Worm (Caenorhabditis elegans) whole organism, L2 larva: ENCODE results near the gene C55C3.8.

Experiments
- C34F6.9 ChIP-seq: fragments of 150-350 bp; optimal IDR thresholded peaks from 2 replicates; lab custom pipeline; 2014; ENCODE audit warnings: missing biosample characterization, missing genetic modification characterization
- R02D3.7 ChIP-seq: fragments of 150-350 bp; optimal IDR thresholded peaks from 2 replicates; lab custom pipeline; 2014; ENCODE audit warnings: missing biosample characterization, missing genetic modification characterization
- Y55F3AM.14 ChIP-seq: fragments of 200-800 bp; sonication (Bioruptor generic); optimal IDR thresholded peaks from 2 replicates; lab custom pipeline; 2018; ENCODE audit warnings: mild to moderate bottlenecking, missing genetic modification characterization, missing compliant biosample characterization
- ZK546.5 ChIP-seq: sonication (generic microtip); optimal IDR thresholded peaks from 2 replicates; lab custom pipeline; 2017; ENCODE audit warnings: missing biosample characterization, missing genetic modification characterization
- alr-1 ChIP-seq: fragments of 150-350 bp; optimal IDR thresholded peaks from 2 replicates; lab custom pipeline; 2014; ENCODE audit warnings: missing biosample characterization, missing genetic modification characterization
- aly-2 ChIP-seq: fragments of 150-350 bp; optimal IDR thresholded peaks from 2 replicates; lab custom pipeline; 2014; ENCODE audit warnings: missing biosample characterization, missing genetic modification characterization
- ama-1 ChIP-seq: fragments of 150-350 bp; optimal IDR thresholded peaks from 2 replicates; lab custom pipeline; 2018; ENCODE audit warnings: inconsistent platforms
- blmp-1 ChIP-seq: sonication (generic microtip); optimal IDR thresholded peaks from 2 replicates; lab custom pipeline; 2017; ENCODE audit warnings: missing genetic modification characterization, mild to moderate bottlenecking, missing compliant biosample characterization, antibody characterized with exemption, moderate library complexity; ENCODE audit not compliant: insufficient read depth
- ceh-16 ChIP-seq: fragments of 150-350 bp; optimal IDR thresholded peaks from 2 replicates; lab custom pipeline; 2014; ENCODE audit warnings: missing biosample characterization, missing genetic modification characterization
- ceh-82 ChIP-seq: fragments of 150-350 bp; optimal IDR thresholded peaks from 2 replicates; lab custom pipeline; 2014; ENCODE audit warnings: missing biosample characterization, missing genetic modification characterization
- crh-2 ChIP-seq: sonication (generic microtip); optimal IDR thresholded peaks from 2 replicates; lab custom pipeline; 2017; ENCODE audit warnings: missing biosample characterization, missing genetic modification characterization
- dmd-4 ChIP-seq: sonication (generic microtip); optimal IDR thresholded peaks from 2 replicates; lab custom pipeline; 2017; ENCODE audit warnings: missing biosample characterization, missing genetic modification characterization
- egl-27 ChIP-seq: sonication (generic microtip); optimal IDR thresholded peaks from 3 replicates; lab custom pipeline; 2017; ENCODE audit warnings: missing biosample characterization, missing genetic modification reagents, missing genetic modification characterization
- elt-1 ChIP-seq: fragments of 150-350 bp; optimal IDR thresholded peaks from 2 replicates; lab custom pipeline; 2014; ENCODE audit warnings: missing biosample characterization, missing genetic modification characterization
- fos-1 ChIP-seq: fragments of 150-350 bp; optimal IDR thresholded peaks from 2 replicates; lab custom pipeline; 2014; ENCODE audit warnings: missing biosample characterization, missing genetic modification characterization
- gmeb-1 ChIP-seq: fragments of 150-350 bp; optimal IDR thresholded peaks from 2 replicates; lab custom pipeline; 2014; ENCODE audit warnings: missing biosample characterization, missing genetic modification characterization
- lin-11 ChIP-seq: fragments of 150-350 bp; sonication (generic microtip); optimal IDR thresholded peaks from 2 replicates; lab custom pipeline; 2014; ENCODE audit warnings: missing biosample characterization, missing genetic modification characterization, inconsistent platforms, mixed read lengths
- lin-13 ChIP-seq: fragments of 150-350 bp; optimal IDR thresholded peaks from 2 replicates; lab custom pipeline; 2014; ENCODE audit warnings: missing biosample characterization, missing genetic modification reagents, missing genetic modification characterization
- lin-39 ChIP-seq: fragments of 150-350 bp; optimal IDR thresholded peaks from 2 replicates; lab custom pipeline; 2014; ENCODE audit warnings: missing biosample characterization, missing genetic modification reagents, missing genetic modification characterization
- lsy-2 ChIP-seq, 2 experiments: fragments of 150-350 bp in 1 of 2; sonication (generic microtip) in 1 of 2; optimal IDR thresholded peaks; 2 replicates each; lab custom pipeline; 2014 to 2017; ENCODE audit warnings: missing biosample characterization in 2 of 2, missing genetic modification characterization in 2 of 2
- mab-5 ChIP-seq: fragments of 150-350 bp; optimal IDR thresholded peaks from 2 replicates; lab custom pipeline; 2014; ENCODE audit warnings: missing biosample characterization, missing genetic modification characterization
- mdl-1 ChIP-seq, 2 experiments: fragments of 150-350 bp in 1 of 2; sonication (generic microtip) in 1 of 2; optimal IDR thresholded peaks; 2 replicates each; lab custom pipeline; 2017; ENCODE audit warnings: missing biosample characterization in 2 of 2, missing genetic modification characterization in 2 of 2
- nhr-10 ChIP-seq: sonication (generic microtip); optimal IDR thresholded peaks from 2 replicates; lab custom pipeline; 2017; ENCODE audit warnings: missing biosample characterization, missing genetic modification characterization
- nhr-11 ChIP-seq: fragments of 150-350 bp; optimal IDR thresholded peaks from 2 replicates; lab custom pipeline; 2014; ENCODE audit warnings: missing biosample characterization, missing genetic modification characterization
- nhr-12 ChIP-seq: fragments of 150-350 bp; optimal IDR thresholded peaks from 2 replicates; lab custom pipeline; 2014; ENCODE audit warnings: missing biosample characterization, missing genetic modification characterization
- nhr-129 ChIP-seq: fragments of 150-350 bp; optimal IDR thresholded peaks from 2 replicates; lab custom pipeline; 2014; ENCODE audit warnings: missing biosample characterization, missing genetic modification characterization
- nhr-21 ChIP-seq: fragments of 150-350 bp; optimal IDR thresholded peaks from 2 replicates; lab custom pipeline; 2014; ENCODE audit warnings: missing biosample characterization, missing genetic modification characterization
- nhr-23 ChIP-seq: fragments of 150-350 bp; optimal IDR thresholded peaks from 2 replicates; lab custom pipeline; 2014; ENCODE audit warnings: missing biosample characterization, missing genetic modification reagents, missing genetic modification characterization
- nhr-237 ChIP-seq: fragments of 150-350 bp; optimal IDR thresholded peaks from 2 replicates; lab custom pipeline; 2014; ENCODE audit warnings: missing biosample characterization, missing genetic modification characterization
- nhr-25 ChIP-seq: fragments of 150-350 bp; sonication (generic microtip); optimal IDR thresholded peaks from 3 replicates; lab custom pipeline; 2014; ENCODE audit warnings: missing biosample characterization, missing genetic modification characterization
- nhr-6 ChIP-seq: fragments of 150-350 bp; optimal IDR thresholded peaks from 2 replicates; lab custom pipeline; 2014; ENCODE audit warnings: missing biosample characterization, missing genetic modification characterization
- nhr-77 ChIP-seq: fragments of 150-350 bp; optimal IDR thresholded peaks from 2 replicates; lab custom pipeline; 2014; ENCODE audit warnings: missing biosample characterization, missing genetic modification characterization
- peb-1 ChIP-seq: fragments of 150-350 bp; optimal IDR thresholded peaks from 2 replicates; lab custom pipeline; 2014; ENCODE audit warnings: missing biosample characterization, missing genetic modification characterization
- sem-4 ChIP-seq: fragments of 150-350 bp; optimal IDR thresholded peaks from 2 replicates; lab custom pipeline; 2014; ENCODE audit warnings: missing biosample characterization, missing genetic modification reagents, missing genetic modification characterization
- skn-1 ChIP-seq: sonication (generic microtip); optimal IDR thresholded peaks from 2 replicates; lab custom pipeline; 2017; ENCODE audit warnings: missing biosample characterization, missing genetic modification characterization
- sma-3 ChIP-seq: sonication (generic microtip); optimal IDR thresholded peaks from 2 replicates; lab custom pipeline; 2016; ENCODE audit warnings: missing genetic modification reagents, missing genetic modification characterization, missing compliant biosample characterization
- sma-9 ChIP-seq, 2 experiments: fragments of 150-350 bp in 1 of 2; sonication (generic microtip) in 1 of 2; optimal IDR thresholded peaks; 2 replicates each; lab custom pipeline; 2014 to 2016; ENCODE audit warnings: missing genetic modification characterization in 2 of 2, mild to moderate bottlenecking in 1 of 2, missing biosample characterization in 1 of 2, missing compliant biosample characterization in 1 of 2, missing genetic modification reagents in 1 of 2, moderate library complexity in 1 of 2
- snpc-4 ChIP-seq: fragments of 150-350 bp; optimal IDR thresholded peaks from 2 replicates; lab custom pipeline; 2014; ENCODE audit warnings: missing biosample characterization, missing genetic modification characterization
- unc-39 ChIP-seq: fragments of 150-350 bp; optimal IDR thresholded peaks from 2 replicates; lab custom pipeline; 2014; ENCODE audit warnings: missing biosample characterization, missing genetic modification characterization
- unc-55 ChIP-seq: fragments of 150-350 bp; sonication (generic microtip); optimal IDR thresholded peaks from 3 replicates; lab custom pipeline; 2014; ENCODE audit warnings: missing biosample characterization, missing genetic modification reagents, missing genetic modification characterization
- unc-62 ChIP-seq: fragments of 150-350 bp; optimal IDR thresholded peaks from 2 replicates; lab custom pipeline; 2014; ENCODE audit warnings: missing biosample characterization, missing genetic modification reagents, missing genetic modification characterization
- zag-1 ChIP-seq: fragments of 150-350 bp; optimal IDR thresholded peaks from 2 replicates; lab custom pipeline; 2014; ENCODE audit warnings: missing biosample characterization, missing genetic modification characterization
- ztf-1 ChIP-seq: fragments of 200-800 bp; sonication (Bioruptor generic); conservative IDR thresholded peaks from 2 replicates; pipeline ENCODE4 v1.3.6; 2022; ENCODE audit warnings: missing genetic modification characterization, missing compliant biosample characterization
- ztf-11 ChIP-seq: sonication (generic microtip); optimal IDR thresholded peaks from 2 replicates; lab custom pipeline; 2017; ENCODE audit warnings: missing biosample characterization, missing genetic modification characterization
- ztf-4 ChIP-seq: fragments of 150-350 bp; optimal IDR thresholded peaks from 2 replicates; lab custom pipeline; 2014; ENCODE audit warnings: missing biosample characterization, missing genetic modification characterization

The C55C3.8 gene

ce11 chrIV:5666115-5667028 lies 24.5 kb upstream of the C55C3.8 start:
- no peak for TF ChIP-seq ZK546.5
- TF ChIP-seq sem-4 (tag; lab: Kevin White, UChicago) = no peak
- TF ChIP-seq sma-3 = no peak
- TF ChIP-seq C34F6.9 (tag; lab: Kevin White, UChicago) = no peak
- TF ChIP-seq nhr-129 (tag; lab: Kevin White, UChicago) = peak; percentile 19
- TF ChIP-seq ama-1 (lab: Kevin White, UChicago) = no peak
- no peak for TF ChIP-seq nhr-21 (tag; lab: Kevin White, UChicago)
- TF ChIP-seq aly-2 (tag; lab: Kevin White, UChicago) = no peak
- TF ChIP-seq lin-11 (tag; lab: Kevin White, UChicago) = no peak
- no peak for TF ChIP-seq peb-1 (tag; lab: Kevin White, UChicago)
- no peak for TF ChIP-seq mab-5 (tag; lab: Kevin White, UChicago)
- no peak for TF ChIP-seq lin-13
- TF ChIP-seq Y55F3AM.14 (GFP tag; lab: Kevin White, UChicago) = no peak
- no peak for TF ChIP-seq nhr-10 (tag; lab: Kevin White, UChicago)
- peak; percentile 58 for TF ChIP-seq crh-2 (tag; lab: Kevin White, UChicago)
- TF ChIP-seq mdl-1 (tag; optimal IDR thresholded peaks at IDR 0.05; lab: Kevin White, UChicago) = no peak
- TF ChIP-seq ceh-16 (tag; lab: Kevin White, UChicago) = no peak
- no peak for TF ChIP-seq snpc-4
- no peak for TF ChIP-seq dmd-4 (tag; lab: Kevin White, UChicago)
- TF ChIP-seq ztf-11 (tag; lab: Kevin White, UChicago) = no peak
- TF ChIP-seq elt-1 (tag; lab: Kevin White, UChicago) = no peak
- peak; percentile 56 for TF ChIP-seq fos-1
- no peak for TF ChIP-seq R02D3.7 (tag; lab: Kevin White, UChicago)
- TF ChIP-seq unc-62 (GFP tag; lab: Kevin White, UChicago) = no peak
- TF ChIP-seq nhr-6 (tag; lab: Kevin White, UChicago) = no peak
- TF ChIP-seq nhr-237 = no peak
- TF ChIP-seq lin-39 (tag; lab: Kevin White, UChicago) = no peak
- no peak for TF ChIP-seq nhr-77
- peak; percentile 82 for TF ChIP-seq skn-1 (tag; lab: Kevin White, UChicago)
- no peak for TF ChIP-seq unc-55 (GFP tag; lab: Kevin White, UChicago)
- TF ChIP-seq nhr-25 (tag; lab: Kevin White, UChicago) = no peak
- TF ChIP-seq, all 48 proteins: peak for 4

DNA sequence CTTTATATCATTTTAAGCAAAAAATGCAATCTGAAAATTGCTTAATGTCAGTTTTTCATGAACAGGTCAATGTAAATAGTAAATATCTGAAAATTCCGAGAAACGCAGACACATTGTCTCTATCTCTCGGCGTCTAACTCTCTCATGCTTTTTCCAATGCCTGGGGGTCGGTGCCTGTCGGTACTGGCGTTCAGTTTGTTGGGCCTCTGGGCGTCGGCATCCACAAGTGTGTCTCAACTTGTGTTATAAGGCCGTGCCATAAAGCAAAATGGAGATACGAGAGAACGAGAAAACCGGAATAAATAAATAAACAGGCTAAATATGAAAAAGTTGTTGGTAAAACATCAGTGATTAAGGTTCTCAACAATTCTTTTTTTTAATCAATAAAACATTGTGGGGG lies 23.6 kb upstream of the C55C3.8 start:
- TF ChIP-seq elt-1 (tag; lab: Kevin White, UChicago) = no peak
- no peak for TF ChIP-seq nhr-77
- TF ChIP-seq sma-9 (GFP tag; optimal IDR thresholded peaks at IDR 0.05; lab: Kevin White, UChicago) = peak; percentile 49
- TF ChIP-seq sma-9 (tag; optimal IDR thresholded peaks at IDR 0.05; lab: Kevin White, UChicago) = no peak
- TF ChIP-seq C34F6.9 (tag; lab: Kevin White, UChicago) = peak; percentile 52
- peak in 1 of 2 experiments; percentile 44 for TF ChIP-seq lsy-2 (tag; optimal IDR thresholded peaks at IDR 0.05; lab: Kevin White, UChicago)
- no peak for TF ChIP-seq nhr-21 (tag; lab: Kevin White, UChicago)
- TF ChIP-seq R02D3.7 (tag; lab: Kevin White, UChicago) = no peak
- TF ChIP-seq nhr-10 (tag; lab: Kevin White, UChicago) = no peak
- peak; percentile 21 for TF ChIP-seq nhr-129 (tag; lab: Kevin White, UChicago)
- TF ChIP-seq lin-39 (tag; lab: Kevin White, UChicago) = no peak
- no peak for TF ChIP-seq Y55F3AM.14 (GFP tag; lab: Kevin White, UChicago)
- TF ChIP-seq sma-3 = peak; percentile 7
- no peak for TF ChIP-seq sem-4 (tag; lab: Kevin White, UChicago)
- TF ChIP-seq egl-27 (tag; lab: Kevin White, UChicago) = no peak
- TF ChIP-seq fos-1 = peak; percentile 50
- no peak for TF ChIP-seq snpc-4
- TF ChIP-seq unc-62 (GFP tag; lab: Kevin White, UChicago) = no peak
- no peak for TF ChIP-seq dmd-4 (tag; lab: Kevin White, UChicago)
- no peak for TF ChIP-seq nhr-11
- no peak for TF ChIP-seq nhr-23 (tag; lab: Kevin White, UChicago)
- no peak for TF ChIP-seq unc-39 (tag; lab: Kevin White, UChicago)
- peak; percentile 3 for TF ChIP-seq zag-1 (tag; lab: Kevin White, UChicago)
- no peak for TF ChIP-seq ztf-11 (tag; lab: Kevin White, UChicago)
- no peak for TF ChIP-seq peb-1 (tag; lab: Kevin White, UChicago)
- TF ChIP-seq lin-11 (tag; lab: Kevin White, UChicago) = no peak
- TF ChIP-seq ama-1 (lab: Kevin White, UChicago) = no peak
- TF ChIP-seq blmp-1 (tag; lab: Kevin White, UChicago) = no peak
- no peak for TF ChIP-seq alr-1
- TF ChIP-seq ceh-82 (tag; lab: Kevin White, UChicago) = no peak
- TF ChIP-seq ceh-16 (tag; lab: Kevin White, UChicago) = no peak
- peak; percentile 14 for TF ChIP-seq unc-55 (GFP tag; lab: Kevin White, UChicago)
- no peak for TF ChIP-seq nhr-25 (tag; lab: Kevin White, UChicago)
- TF ChIP-seq lin-13 = no peak
- TF ChIP-seq nhr-12 (tag; lab: Kevin White, UChicago) = no peak
- no peak for TF ChIP-seq ztf-1 (GFP tag; lab: Robert Waterston, UW)
- TF ChIP-seq ztf-4 = no peak
- TF ChIP-seq ZK546.5 = no peak
- no peak for TF ChIP-seq gmeb-1 (tag; lab: Kevin White, UChicago)
- peak; percentile 10 for TF ChIP-seq crh-2 (tag; lab: Kevin White, UChicago)
- peak; percentile 88 for TF ChIP-seq skn-1 (tag; lab: Kevin White, UChicago)
- TF ChIP-seq mab-5 (tag; lab: Kevin White, UChicago) = no peak
- no peak for TF ChIP-seq nhr-237
